Worm (Caenorhabditis elegans) whole organism, midembryonic: ENCODE measurements around the gene col-14.

Experiments
- T22C8.4 ChIP-seq: fragments of 200-800 bp; sonication (Bioruptor generic); IDR thresholded peaks from 2 replicates; pipeline ENCODE4 v1.3.6; 2022; ENCODE audit warnings: missing genetic modification characterization, missing compliant biosample characterization
- cog-1 ChIP-seq: sonication (generic microtip); optimal IDR thresholded peaks from 2 replicates; lab custom pipeline; 2016; ENCODE audit warnings: missing genetic modification characterization, missing compliant biosample characterization
- flt-1 ChIP-seq: fragments of 200-800 bp; sonication (Bioruptor generic); IDR thresholded peaks from 2 replicates; pipeline ENCODE4 v1.3.6; 2022; ENCODE audit warnings: missing genetic modification characterization, missing compliant biosample characterization
- klf-2 ChIP-seq: fragments of 200-800 bp; sonication (Bioruptor generic); conservative IDR thresholded peaks from 2 replicates; pipeline ENCODE4 v1.3.6; 2022; ENCODE audit warnings: missing genetic modification reagents, missing genetic modification characterization, missing compliant biosample characterization
- med-1 ChIP-seq: sonication (generic microtip); optimal IDR thresholded peaks from 2 replicates; lab custom pipeline; 2017; ENCODE audit warnings: missing genetic modification characterization, mild to moderate bottlenecking, missing compliant biosample characterization, antibody characterized with exemption, missing genetic modification reagents; ENCODE audit not compliant: insufficient read depth
- ref-1 ChIP-seq: fragments of 200-800 bp; sonication (Bioruptor generic); conservative IDR thresholded peaks from 2 replicates; pipeline ENCODE4 v1.3.6; 2022; ENCODE audit warnings: missing genetic modification reagents, missing genetic modification characterization, missing compliant biosample characterization
- tab-1 ChIP-seq: fragments of 200-800 bp; sonication (Bioruptor generic); IDR thresholded peaks from 2 replicates; pipeline ENCODE4 v1.3.6; 2022; ENCODE audit warnings: missing genetic modification characterization, missing compliant biosample characterization
- ztf-23 ChIP-seq: fragments of 200-800 bp; sonication (Bioruptor generic); IDR thresholded peaks from 2 replicates; pipeline ENCODE4 v1.3.6; 2022; ENCODE audit warnings: missing genetic modification reagents, missing genetic modification characterization, missing compliant biosample characterization
- ztf-29 ChIP-seq: fragments of 200-800 bp; sonication (Bioruptor generic); IDR thresholded peaks from 2 replicates; pipeline ENCODE4 v1.3.6; 2022; ENCODE audit warnings: missing genetic modification reagents, missing genetic modification characterization, missing compliant biosample characterization

- TF ChIP-seq T22C8.4 (GFP tag; lab: Robert Waterston, UW): no peak
- TF ChIP-seq flt-1: no peak
- no peak for TF ChIP-seq ref-1 (GFP tag; lab: Robert Waterston, UW)
- TF ChIP-seq cog-1 (tag; lab: Kevin White, UChicago): no peak
- no peak for TF ChIP-seq tab-1
- no peak for TF ChIP-seq klf-2
- TF ChIP-seq ztf-23 (GFP tag; lab: Robert Waterston, UW): no peak
- TF ChIP-seq ztf-29 (GFP tag; lab: Robert Waterston, UW): no peak
- TF ChIP-seq med-1 (GFP tag; lab: Kevin White, UChicago): no peak
These were observed 36.3 kb downstream of the col-14 start, which contains the start of gene imp-3 for ce11 chrIV:7789521-7789949.
